Worm (Caenorhabditis elegans) whole organism, early embryonic: ENCODE results near the gene ZK402.2.

Experiments
- F13C5.2 ChIP-seq: sonication (generic microtip); optimal IDR thresholded peaks from 2 replicates; lab custom pipeline; 2017; ENCODE audit warnings: mild to moderate bottlenecking, missing genetic modification characterization, inconsistent platforms, missing compliant biosample characterization
- ama-1 ChIP-seq: fragments of 150-350 bp; optimal IDR thresholded peaks from 2 replicates; lab custom pipeline; 2014
- ceh-36 ChIP-seq: sonication (generic microtip); optimal IDR thresholded peaks from 2 replicates; lab custom pipeline; 2016; ENCODE audit warnings: missing genetic modification characterization, inconsistent platforms, missing compliant biosample characterization
- ets-7 ChIP-seq: sonication (generic microtip); optimal IDR thresholded peaks from 2 replicates; lab custom pipeline; 2016; ENCODE audit warnings: missing genotype, missing genetic modification characterization, missing compliant biosample characterization
- hmbx-1 ChIP-seq: sonication (generic microtip); optimal IDR thresholded peaks from 2 replicates; lab custom pipeline; 2016; ENCODE audit warnings: mild to moderate bottlenecking, missing genetic modification characterization, missing compliant biosample characterization
- hmg-4 ChIP-seq: fragments of 200-800 bp; sonication (Bioruptor generic); optimal IDR thresholded peaks from 2 replicates; lab custom pipeline; 2018; ENCODE audit warnings: mild to moderate bottlenecking, missing genetic modification characterization, missing compliant biosample characterization
- hnd-1 ChIP-seq: sonication (generic microtip); optimal IDR thresholded peaks from 2 replicates; lab custom pipeline; 2016; ENCODE audit warnings: missing genetic modification characterization, missing compliant biosample characterization
- pes-1 ChIP-seq: fragments of 200-800 bp; sonication (Bioruptor generic); IDR thresholded peaks from 2 replicates; pipeline ENCODE4 v1.3.6; 2022; ENCODE audit warnings: missing genetic modification reagents, missing genetic modification characterization, missing compliant biosample characterization
- tbx-11 ChIP-seq: fragments of 200-800 bp; sonication (Bioruptor generic); IDR thresholded peaks from 2 replicates; pipeline ENCODE4 v1.3.6; 2022; ENCODE audit warnings: missing genetic modification characterization, missing compliant biosample characterization
- tra-4 ChIP-seq: sonication (generic microtip); optimal IDR thresholded peaks from 2 replicates; lab custom pipeline; 2017; ENCODE audit warnings: missing genetic modification characterization, missing compliant biosample characterization

ce11 chrX:1393891-1394290 lies 9.7 kb upstream of the ZK402.2 start, which contains the start of gene F56C3.9:
- no peak for TF ChIP-seq tbx-11 (GFP tag; lab: Robert Waterston, UW)
- no peak for TF ChIP-seq hmbx-1
- no peak for TF ChIP-seq ama-1 (lab: Kevin White, UChicago)
- TF ChIP-seq pes-1 (GFP tag; lab: Robert Waterston, UW), result no peak
- TF ChIP-seq tra-4, result no peak
- TF ChIP-seq hmg-4 (GFP tag; lab: Kevin White, UChicago), result no peak
- TF ChIP-seq F13C5.2 (tag; lab: Kevin White, UChicago), result no peak
- no peak for TF ChIP-seq ceh-36 (tag; lab: Kevin White, UChicago)
- no peak for TF ChIP-seq ets-7 (tag; lab: Kevin White, UChicago)
- TF ChIP-seq hnd-1 (tag; lab: Kevin White, UChicago), result no peak
